Worm (Caenorhabditis elegans) whole organism, dauer: ENCODE results near the gene T14G8.2.

ENCODE experiments used
- unc-62 ChIP-seq: sonication (generic microtip); optimal IDR thresholded peaks from 2 replicates; lab custom pipeline; 2017; ENCODE audit warnings: missing biosample characterization, missing genetic modification reagents, missing genetic modification characterization

T14G8.2 gene

DNA sequence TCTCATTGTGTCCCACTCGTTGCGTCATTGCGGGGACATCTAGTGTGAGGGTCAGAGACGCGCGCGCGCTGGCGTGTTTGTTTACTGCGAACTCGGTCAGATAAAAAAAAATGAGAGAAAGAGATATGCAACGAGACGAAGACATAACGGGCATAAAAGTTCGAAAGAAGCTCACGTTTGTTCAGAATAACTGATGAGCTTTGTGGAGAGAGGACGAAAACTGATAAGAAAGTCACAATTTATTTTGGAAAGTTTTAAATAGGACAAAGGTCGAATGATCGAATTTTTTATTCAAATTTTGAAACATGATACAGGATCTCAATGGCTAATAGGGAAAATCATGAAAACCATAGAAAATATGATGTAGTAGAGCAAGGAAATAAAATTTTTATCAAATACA lies 4.7 kb upstream of the T14G8.2 start:
- no peak for TF ChIP-seq unc-62

DNA sequence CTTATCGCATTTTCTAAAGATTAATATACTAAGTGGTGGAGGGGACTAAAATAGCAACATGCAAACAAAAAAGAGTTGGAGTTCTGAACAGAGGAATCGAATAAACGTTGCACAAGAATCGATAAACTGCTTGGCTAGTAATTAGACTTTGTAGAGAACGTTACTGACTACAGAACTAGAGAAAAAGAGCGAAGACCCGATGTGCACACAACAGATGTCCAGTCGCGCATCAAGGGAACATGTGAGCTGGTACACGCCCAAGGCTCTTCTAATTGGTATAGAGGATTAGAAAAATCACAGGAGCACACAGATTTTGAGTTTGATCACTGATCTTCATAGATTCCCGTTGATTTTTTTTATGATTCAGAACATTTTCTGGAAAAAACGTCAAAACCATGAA lies 3.7 kb upstream of the T14G8.2 start:
- TF ChIP-seq unc-62, result no peak

DNA sequence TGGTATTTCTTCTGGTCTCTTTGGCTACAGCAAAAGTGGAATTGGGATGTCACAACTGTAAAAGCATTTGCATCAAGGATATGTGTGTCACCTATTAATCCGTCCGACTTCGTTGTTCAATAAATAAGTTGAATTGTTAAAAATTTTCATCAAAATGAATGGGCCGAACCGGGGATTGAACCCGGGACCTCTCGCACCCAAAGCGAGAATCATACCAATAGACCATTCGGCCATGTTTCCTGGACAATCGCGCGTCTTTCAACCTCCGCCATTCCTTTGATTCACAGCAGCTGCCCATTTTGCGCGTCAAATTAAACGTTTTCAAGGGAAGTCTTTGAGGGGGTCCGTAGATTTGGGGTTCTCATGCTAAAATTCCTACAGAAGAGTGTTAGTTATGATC lies 3.1 kb upstream of the T14G8.2 start:
- no peak for TF ChIP-seq unc-62

DNA sequence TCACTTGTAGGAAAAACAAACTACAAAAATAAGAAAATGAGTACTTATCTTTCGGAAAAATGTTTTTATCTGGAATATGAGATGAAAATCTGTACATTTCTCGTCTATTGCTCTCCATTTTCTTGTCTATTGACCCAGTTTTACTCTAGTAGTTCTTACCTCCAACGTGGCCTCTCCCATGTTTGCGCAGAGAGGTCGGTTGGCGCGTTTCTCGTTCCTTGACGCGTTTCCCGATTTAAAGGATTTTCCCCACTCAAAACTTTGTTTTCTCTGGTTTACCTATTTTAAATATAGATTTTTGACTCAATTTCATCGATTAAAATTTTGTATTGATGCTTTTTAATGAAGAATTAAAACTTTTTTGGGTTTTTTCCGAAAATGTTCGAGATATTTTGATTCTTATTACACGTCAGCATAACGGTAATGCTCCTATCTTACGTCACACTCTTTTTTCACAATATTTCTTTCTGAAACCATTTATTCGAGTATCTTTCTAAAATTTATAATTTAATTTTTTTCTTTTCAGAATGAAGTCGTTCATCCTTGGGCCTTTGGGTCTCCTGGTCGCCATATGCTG lies 3.0 kb downstream of the T14G8.2 start, which contains the start of gene T14G8.3:
T14G8.3 (plus strand) TSS at position 527 of the 577 bp plus-strand sequence.
- no peak for TF ChIP-seq unc-62

DNA sequence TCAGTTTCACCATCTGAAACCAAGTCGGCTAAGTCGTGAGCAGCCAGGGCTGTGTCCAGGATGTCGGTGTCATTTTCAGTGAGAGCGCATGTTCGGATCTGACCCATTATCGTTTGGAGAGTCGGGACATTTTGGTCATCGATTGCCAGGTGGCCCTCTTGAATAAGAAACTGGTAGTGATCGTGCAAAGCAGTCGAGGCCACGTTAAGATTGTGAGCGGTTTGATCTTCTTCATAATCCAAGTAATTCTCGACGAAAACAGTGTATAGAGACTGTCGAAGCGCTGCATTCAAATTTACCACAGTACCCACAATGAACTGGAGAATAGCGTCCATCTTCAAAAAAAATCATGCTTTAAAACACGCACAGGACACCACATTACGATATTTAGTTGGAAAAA lies 4.7 kb downstream of the T14G8.2 start, which contains the start of gene T14G8.6:
T14G8.6 (minus strand) TSS at position 338 of the 400 bp plus-strand sequence.
- no peak for TF ChIP-seq unc-62

DNA sequence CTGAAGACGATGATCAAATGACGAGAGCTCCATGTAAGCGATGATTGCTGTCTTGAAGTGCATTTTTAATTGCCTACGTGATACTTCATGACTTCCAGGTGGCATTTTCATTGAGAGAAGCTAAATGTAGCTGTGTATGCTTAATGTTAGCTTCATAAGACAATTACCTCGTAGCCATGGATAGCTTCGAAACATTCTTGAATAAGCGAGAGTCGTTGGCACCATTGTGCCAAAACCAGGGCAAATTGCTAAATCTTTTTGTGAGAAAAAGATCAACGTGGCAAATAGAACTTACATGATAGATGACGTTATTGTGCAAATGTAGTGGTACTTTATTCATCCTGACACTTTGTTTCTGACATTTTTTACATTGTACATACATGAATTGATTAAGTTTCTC lies 5.5 kb downstream of the T14G8.2 start:
- TF ChIP-seq unc-62, result no peak

DNA sequence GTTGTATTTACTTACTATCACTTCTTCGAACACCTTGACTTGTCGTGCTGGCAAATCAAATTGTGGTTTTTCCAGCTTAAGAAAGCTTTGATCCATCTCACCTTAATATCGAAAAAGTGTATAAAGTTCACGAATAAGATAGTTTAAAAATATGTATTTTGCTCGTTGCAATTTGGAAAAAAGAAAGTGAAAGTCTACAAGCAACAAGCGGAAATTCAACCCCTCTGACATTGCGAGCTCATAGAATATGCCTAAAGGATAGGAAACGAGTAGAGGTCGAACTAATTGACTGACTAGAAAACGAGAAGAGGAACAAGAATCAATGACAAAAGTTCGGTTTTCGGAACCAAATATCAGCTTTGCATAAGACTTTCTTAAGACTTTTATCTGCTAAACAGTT lies 6.0 kb downstream of the T14G8.2 start, which contains the start of gene T14G8.4:
T14G8.4 (minus strand) TSS at position 101 of the 400 bp plus-strand sequence.
- TF ChIP-seq unc-62, result no peak

DNA sequence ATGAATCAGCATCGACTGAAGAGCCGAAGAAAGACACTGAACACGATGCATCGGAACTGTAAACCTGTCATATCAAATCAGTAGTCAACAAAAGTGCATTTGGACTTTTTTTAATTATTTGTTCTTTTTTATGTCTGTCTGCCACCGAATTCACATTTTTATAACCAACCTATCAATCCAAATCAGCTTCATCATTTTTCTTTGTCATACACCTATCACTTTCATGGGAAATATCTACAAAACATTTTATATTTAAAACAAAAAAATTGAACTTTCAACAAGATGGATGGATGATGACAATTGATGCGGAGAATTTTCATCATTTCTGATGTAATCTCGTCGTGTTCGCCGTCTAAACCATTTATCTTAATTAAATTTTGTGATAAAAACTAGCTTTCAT lies 11.6 kb downstream of the T14G8.2 start:
- no peak for TF ChIP-seq unc-62

DNA sequence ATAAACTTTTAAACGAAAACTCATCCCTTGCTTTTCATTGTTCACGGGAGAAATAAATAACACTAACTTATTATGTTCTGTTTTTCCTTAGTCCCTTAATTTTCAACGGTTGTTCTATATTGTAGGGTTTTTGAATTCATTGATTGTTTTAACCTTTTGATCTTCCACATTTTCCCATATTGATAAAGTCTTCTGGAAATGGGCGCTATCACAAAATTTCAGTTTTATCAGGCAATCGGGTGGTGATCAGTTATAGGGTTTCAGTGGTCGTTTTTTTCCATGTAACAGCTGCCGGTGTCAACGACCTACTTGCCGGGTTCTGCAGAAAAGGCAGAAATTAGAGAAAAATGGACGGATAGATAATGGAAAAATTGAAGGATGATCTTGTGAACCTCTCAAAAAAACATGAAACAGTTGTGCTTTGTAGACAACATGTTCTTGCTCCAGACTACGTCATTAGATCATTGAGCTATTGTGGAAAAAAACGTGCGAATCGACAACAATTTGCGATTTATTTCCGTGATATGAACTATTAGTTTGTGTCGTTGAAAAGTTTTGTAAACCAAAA lies 12.1 kb downstream of the T14G8.2 start:
- TF ChIP-seq unc-62, result no peak

DNA sequence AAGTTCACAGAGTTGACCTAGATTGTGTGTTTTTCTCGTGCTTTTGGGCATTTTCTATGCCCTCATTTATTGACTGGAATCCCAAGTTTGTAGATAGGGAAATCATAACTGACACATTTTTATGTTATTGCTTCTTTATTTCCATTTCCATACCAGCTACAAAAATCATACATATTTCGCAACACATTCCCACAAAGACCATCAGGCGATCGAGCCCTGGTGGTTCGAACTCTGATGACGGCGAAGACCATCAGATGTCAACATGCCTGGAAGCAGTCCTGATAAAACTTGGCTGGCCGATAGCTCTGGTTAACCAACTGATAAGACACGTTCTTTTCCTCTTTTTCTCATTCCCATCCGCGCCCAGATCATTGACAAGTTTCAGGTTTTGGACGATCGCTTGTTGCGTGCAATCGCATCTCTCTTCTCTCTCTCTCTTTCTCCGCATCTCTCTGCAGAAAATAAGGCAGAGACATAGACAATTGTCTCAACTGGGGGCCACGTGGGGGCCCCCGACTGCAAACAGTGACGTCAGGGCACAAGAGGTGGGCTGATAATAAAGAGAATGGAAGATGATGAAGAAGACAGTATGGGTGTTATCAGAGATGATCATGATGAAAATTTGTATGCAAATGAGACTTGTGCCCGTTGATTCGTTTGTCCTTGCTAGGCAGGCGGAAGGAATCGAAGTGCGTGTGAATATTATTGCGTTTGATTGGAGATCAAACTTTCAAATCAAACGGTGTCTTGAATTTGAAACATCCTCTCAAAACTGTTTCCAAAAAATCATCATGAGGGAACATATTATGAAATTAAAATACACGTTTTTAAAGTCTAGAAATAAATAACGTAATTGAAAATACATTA lies 14.5 kb downstream of the T14G8.2 start:
- TF ChIP-seq unc-62, result no peak

DNA sequence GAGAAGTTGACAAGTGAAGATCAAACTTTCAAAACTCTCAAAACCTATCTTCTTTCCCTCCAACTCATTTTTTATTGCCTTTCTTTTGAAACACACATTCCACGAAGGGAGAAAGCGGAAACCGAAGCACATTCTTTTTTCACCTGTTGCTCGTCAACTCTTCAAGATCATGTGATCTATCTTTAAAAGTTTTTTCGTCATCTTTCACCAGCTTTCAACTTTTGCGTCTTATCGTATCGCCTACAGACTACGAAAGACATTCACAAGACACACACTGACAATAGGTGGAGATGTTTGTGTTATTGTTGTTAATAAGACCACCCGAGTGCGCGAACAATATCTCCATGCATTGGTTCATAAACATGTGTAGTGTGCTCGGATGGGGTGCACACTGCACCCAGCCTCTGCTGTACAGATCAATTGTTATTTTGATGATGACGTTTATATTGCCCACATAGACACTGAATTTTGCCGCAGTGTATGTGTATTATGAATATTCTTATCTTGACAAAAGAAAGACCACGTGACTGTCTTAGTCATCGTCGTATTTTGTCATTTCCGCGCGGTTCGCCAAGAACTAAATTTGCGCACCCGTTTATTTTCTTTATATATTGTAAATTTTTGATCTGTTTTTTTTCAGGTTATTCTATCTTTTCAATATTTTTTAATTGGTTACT lies 16.0 kb downstream of the T14G8.2 start:
- no peak for TF ChIP-seq unc-62

DNA sequence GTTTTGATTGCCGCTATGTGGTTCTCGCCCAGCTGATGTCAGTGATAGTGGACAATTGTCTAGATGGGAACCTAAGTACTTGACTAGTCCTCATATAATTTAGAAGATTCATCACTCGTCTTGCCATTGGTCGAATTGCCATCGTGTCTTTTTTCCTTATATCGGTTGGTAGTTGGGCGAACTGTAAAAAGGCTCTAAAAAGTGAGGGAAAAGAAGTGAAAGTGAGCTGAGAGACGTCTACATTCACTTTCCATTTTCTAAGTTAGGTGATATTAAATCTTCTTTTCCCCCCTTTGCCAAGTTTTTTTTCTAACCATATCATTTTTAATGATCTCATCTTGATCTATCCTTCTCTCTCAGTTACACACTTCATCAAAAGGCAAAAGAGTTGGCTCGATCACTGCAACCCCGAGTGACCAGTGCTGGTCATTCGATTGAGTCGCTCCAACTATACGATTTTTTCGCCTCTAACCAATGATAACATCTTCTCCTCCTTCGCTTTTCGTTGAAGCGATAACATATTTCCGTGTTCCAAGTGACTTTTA lies 17.1 kb downstream of the T14G8.2 start:
- TF ChIP-seq unc-62, result no peak

DNA sequence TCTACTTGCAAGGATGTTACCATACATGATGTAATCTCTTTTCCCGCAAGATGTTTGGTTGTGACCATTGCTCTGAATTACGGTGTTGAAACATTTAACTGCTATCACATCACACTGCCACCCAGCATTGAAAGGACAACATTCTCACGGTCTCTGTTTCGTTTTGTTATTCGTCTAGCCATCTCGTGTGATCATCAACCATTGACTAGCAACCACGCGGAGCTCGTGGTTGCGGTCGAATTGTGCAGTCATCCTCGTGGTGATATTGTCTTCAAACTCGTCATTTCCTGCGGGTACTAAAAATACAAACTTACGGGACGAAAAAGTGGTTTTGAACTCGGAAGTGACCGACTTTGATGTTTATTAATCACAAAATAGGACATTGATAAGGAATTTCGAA lies 17.8 kb downstream of the T14G8.2 start:
- TF ChIP-seq unc-62, result no peak

DNA sequence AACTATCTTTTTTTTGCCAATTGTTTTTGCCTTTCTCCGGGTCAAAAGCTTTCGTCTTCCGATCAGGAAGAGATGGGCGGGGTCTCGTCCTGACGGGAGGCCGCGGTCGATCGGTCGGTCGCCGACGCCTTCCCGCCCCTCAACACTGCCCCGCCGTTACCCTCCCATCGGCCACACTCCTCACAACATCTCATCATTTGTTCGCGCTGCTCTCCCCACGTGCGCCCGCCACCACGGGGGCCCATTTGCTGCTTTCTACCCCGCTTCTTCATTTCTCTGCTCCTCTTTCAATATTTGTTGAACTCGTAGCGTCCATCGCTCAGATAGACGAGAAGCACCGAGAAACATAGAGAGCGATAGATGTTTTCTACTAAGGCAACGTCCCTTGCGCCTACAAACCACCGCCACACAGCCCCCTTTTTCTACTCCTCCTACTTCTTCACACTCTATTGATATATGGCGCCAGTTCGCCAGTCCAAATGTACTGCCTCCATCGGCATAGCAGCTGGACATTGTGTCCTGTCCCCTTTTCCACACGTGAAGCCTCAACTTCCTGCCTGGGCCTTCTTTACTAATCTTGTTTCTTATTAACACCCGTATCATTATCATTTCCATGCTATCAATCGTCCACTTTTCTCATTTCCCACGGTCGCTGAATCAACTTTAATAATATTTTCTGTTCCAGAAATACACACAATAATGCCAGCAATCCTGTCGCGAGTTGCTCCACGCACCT lies 19.2 kb downstream of the T14G8.2 start, which contains the start of gene bcat-1:
bcat-1 (plus strand) TSS at position 686 of the 736 bp plus-strand sequence.
- TF ChIP-seq unc-62, result no peak

DNA sequence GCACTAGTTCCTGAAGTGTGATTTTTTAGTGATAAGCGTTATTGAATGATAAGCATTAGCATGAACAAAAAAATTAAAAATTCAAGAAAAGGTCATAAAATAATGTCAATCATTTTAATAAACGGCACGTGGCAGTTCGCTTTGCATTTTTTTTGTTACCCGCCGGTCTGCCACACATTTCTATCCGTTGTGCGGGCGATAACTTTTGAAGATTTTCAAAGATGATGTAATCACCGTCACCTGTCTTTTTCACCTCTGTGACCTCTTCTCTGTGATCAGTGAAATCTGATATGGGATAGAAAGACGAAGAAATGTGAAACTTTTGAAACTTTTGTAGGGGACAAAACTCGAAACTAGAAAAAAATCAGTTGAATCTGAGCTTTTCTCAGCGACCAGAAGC lies 20.1 kb downstream of the T14G8.2 start:
- TF ChIP-seq unc-62, result no peak

DNA sequence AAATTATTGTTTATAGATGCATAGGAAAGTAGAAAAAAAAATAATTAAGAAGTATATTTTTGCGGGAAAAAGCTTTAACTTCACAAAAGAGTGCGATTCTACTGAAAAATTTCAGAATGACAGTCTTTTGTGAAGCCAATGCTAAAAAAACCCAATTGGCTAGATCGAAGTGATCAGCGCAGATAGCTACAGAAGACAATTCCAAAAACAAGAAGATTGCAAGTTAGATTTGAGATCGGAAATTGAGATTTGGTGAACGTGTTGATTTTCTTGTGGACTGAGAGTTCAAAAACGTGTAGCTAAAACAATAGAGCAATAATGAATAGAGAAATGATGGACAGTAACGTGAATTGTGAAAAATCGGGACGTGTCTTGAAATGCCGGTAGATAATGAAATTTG lies 23.4 kb downstream of the T14G8.2 start:
- TF ChIP-seq unc-62, result no peak
